Fruit fly (Drosophila melanogaster) whole organism, embryonic: ENCODE data around the gene SclA.

Experiments
- Ada2b ChIP-seq: fragments of 200-800 bp; sonication (Bioruptor generic); IDR thresholded peaks from 2 replicates; pipeline ENCODE4 v1.3.6; 2022; ENCODE audit warnings: missing biosample characterization, missing genetic modification characterization
- Asciz ChIP-seq: fragments of 200-800 bp; sonication (Bioruptor generic); optimal IDR thresholded peaks from 2 replicates; lab custom pipeline; 2017; ENCODE audit warnings: missing biosample characterization, mild to moderate bottlenecking, missing genetic modification characterization, missing genetic modification reagents
- Atf6 ChIP-seq: fragments of 200-800 bp; sonication (Bioruptor generic); IDR thresholded peaks from 2 replicates; pipeline ENCODE4 v1.3.6; 2022; ENCODE audit warnings: missing biosample characterization, missing genetic modification characterization
- Bdp1 ChIP-seq: fragments of 200-800 bp; sonication (Bioruptor generic); optimal IDR thresholded peaks from 3 replicates; lab custom pipeline; 2016; ENCODE audit warnings: missing biosample characterization, missing genetic modification characterization
- Blimp-1 ChIP-seq: fragments of 200-800 bp; sonication (Bioruptor generic); optimal IDR thresholded peaks from 3 replicates; lab custom pipeline; 2018; ENCODE audit warnings: missing biosample characterization, missing genetic modification characterization, mild to moderate bottlenecking, moderate library complexity, missing genetic modification reagents
- CG1024 ChIP-seq: fragments of 200-800 bp; sonication (Bioruptor generic); IDR thresholded peaks from 2 replicates; pipeline ENCODE4 v1.3.6; 2022; ENCODE audit warnings: missing biosample characterization, missing genetic modification characterization
- CG11093 ChIP-seq: fragments of 200-800 bp; sonication (Bioruptor generic); IDR thresholded peaks from 3 replicates; pipeline ENCODE4 v1.3.6; 2022; ENCODE audit warnings: missing biosample characterization, missing genetic modification characterization
- CG11695 ChIP-seq: fragments of 200-800 bp; sonication (Bioruptor generic); IDR thresholded peaks from 3 replicates; pipeline ENCODE4 v1.3.6; 2022; ENCODE audit warnings: missing biosample characterization, missing genetic modification characterization
- CG14014 ChIP-seq: fragments of 200-800 bp; sonication (Bioruptor generic); IDR thresholded peaks from 2 replicates; pipeline ENCODE4 v1.3.6; 2022; ENCODE audit warnings: missing biosample characterization, missing genetic modification characterization
- CG15269 ChIP-seq: fragments of 200-800 bp; sonication (Bioruptor generic); optimal IDR thresholded peaks from 2 replicates; lab custom pipeline; 2018; ENCODE audit warnings: missing biosample characterization, mild to moderate bottlenecking, missing genetic modification characterization, moderate library complexity
- CG18011 ChIP-seq: fragments of 200-800 bp; sonication (Bioruptor generic); optimal IDR thresholded peaks from 2 replicates; lab custom pipeline; 2017; ENCODE audit warnings: missing biosample characterization, missing genetic modification characterization, mild to moderate bottlenecking, moderate library complexity, missing genotype
- CG2199 ChIP-seq: fragments of 200-800 bp; sonication (Bioruptor generic); IDR thresholded peaks from 3 replicates; pipeline ENCODE4 v1.3.6; 2022; ENCODE audit warnings: missing biosample characterization, missing genetic modification characterization
- CG2889 ChIP-seq: fragments of 200-800 bp; sonication (Bioruptor generic); IDR thresholded peaks from 3 replicates; pipeline ENCODE4 v1.3.6; 2022; ENCODE audit warnings: missing biosample characterization, missing genetic modification characterization
- CG30403 ChIP-seq: fragments of 200-800 bp; sonication (Bioruptor generic); optimal IDR thresholded peaks from 3 replicates; lab custom pipeline; 2016; ENCODE audit warnings: missing biosample characterization, missing genetic modification characterization
- CG42726 ChIP-seq: fragments of 200-800 bp; sonication (Bioruptor generic); IDR thresholded peaks from 2 replicates; pipeline ENCODE4 v1.3.6; 2022; ENCODE audit warnings: missing biosample characterization, missing genetic modification characterization; ENCODE audit not compliant: partially characterized antibody
- CG4282 ChIP-seq: fragments of 200-800 bp; sonication (Bioruptor generic); optimal IDR thresholded peaks from 2 replicates; lab custom pipeline; 2016; ENCODE audit warnings: missing biosample characterization, missing genetic modification characterization
- CG6175 ChIP-seq: fragments of 200-800 bp; sonication (Bioruptor generic); IDR thresholded peaks from 3 replicates; pipeline ENCODE4 v1.3.6; 2022; ENCODE audit warnings: missing biosample characterization, missing genetic modification characterization
- CG7271 ChIP-seq: fragments of 200-800 bp; sonication (Bioruptor generic); optimal IDR thresholded peaks from 2 replicates; lab custom pipeline; 2018; ENCODE audit warnings: missing biosample characterization, mild to moderate bottlenecking, missing genetic modification characterization, moderate library complexity
- CG8089 ChIP-seq: fragments of 200-800 bp; sonication (Bioruptor generic); optimal IDR thresholded peaks from 3 replicates; lab custom pipeline; 2016; ENCODE audit warnings: missing biosample characterization, missing genetic modification characterization
- CG8290 ChIP-seq, 3 experiments: fragments of 200-800 bp; sonication (Bioruptor generic); optimal IDR thresholded peaks; 2 replicates each; lab custom pipeline; 2016 to 2019; ENCODE audit warnings: missing biosample characterization in 3 of 3, missing genetic modification characterization in 3 of 3, mild to moderate bottlenecking in 2 of 3, moderate library complexity in 1 of 3
- CG9797 ChIP-seq: fragments of 200-800 bp; sonication (Bioruptor generic); optimal IDR thresholded peaks from 3 replicates; lab custom pipeline; 2018; ENCODE audit warnings: missing biosample characterization, mild to moderate bottlenecking, missing genetic modification characterization
- CkIIα-i1 ChIP-seq: fragments of 200-800 bp; sonication (Bioruptor generic); IDR thresholded peaks from 2 replicates; pipeline ENCODE4 v1.3.6; 2022; ENCODE audit warnings: missing biosample characterization, missing genetic modification characterization
- Dll ChIP-seq: fragments of 200-800 bp; sonication (Bioruptor generic); IDR thresholded peaks from 4 replicates; pipeline ENCODE4 v1.3.6; 2022; ENCODE audit warnings: missing biosample characterization, missing genetic modification characterization; ENCODE audit not compliant: partially characterized antibody
- E2f2 ChIP-seq: fragments of 200-800 bp; sonication (Bioruptor generic); IDR thresholded peaks from 2 replicates; pipeline ENCODE4 v1.3.6; 2022; ENCODE audit warnings: missing biosample characterization, missing genetic modification characterization
- Gsc ChIP-seq: fragments of 200-800 bp; sonication (Bioruptor generic); IDR thresholded peaks from 2 replicates; pipeline ENCODE4 v1.3.6; 2022; ENCODE audit warnings: missing biosample characterization, missing genetic modification characterization
- HHEX ChIP-seq: fragments of 200-800 bp; sonication (Bioruptor generic); optimal IDR thresholded peaks from 3 replicates; lab custom pipeline; 2017; ENCODE audit warnings: missing biosample characterization, mild to moderate bottlenecking, missing genetic modification characterization, missing genetic modification reagents
- Hmx ChIP-seq: fragments of 200-800 bp; sonication (Bioruptor generic); optimal IDR thresholded peaks from 2 replicates; lab custom pipeline; 2016; ENCODE audit warnings: missing biosample characterization, missing genetic modification characterization
- Jarid2 ChIP-seq: fragments of 200-800 bp; sonication (Bioruptor generic); optimal IDR thresholded peaks from 3 replicates; lab custom pipeline; 2017; ENCODE audit warnings: mild to moderate bottlenecking, missing biosample characterization, missing genetic modification reagents, missing genetic modification characterization
- Max ChIP-seq: fragments of 200-800 bp; sonication (Bioruptor generic); optimal IDR thresholded peaks from 2 replicates; lab custom pipeline; 2016; ENCODE audit warnings: missing biosample characterization, mild to moderate bottlenecking, missing genetic modification characterization
- Med ChIP-seq: fragments of 200-800 bp; sonication (Bioruptor generic); peaks from one replicate; lab custom pipeline; 2016; ENCODE audit warnings: missing biosample characterization, missing genetic modification characterization, mild to moderate bottlenecking, inconsistent platforms, moderate library complexity
- Meics ChIP-seq: fragments of 200-800 bp; sonication (Bioruptor generic); optimal IDR thresholded peaks from 2 replicates; lab custom pipeline; 2017; ENCODE audit warnings: missing biosample characterization, mild to moderate bottlenecking, missing genetic modification characterization
- Myb ChIP-seq: fragments of 200-800 bp; sonication (Bioruptor generic); optimal IDR thresholded peaks from 2 replicates; lab custom pipeline; 2016; ENCODE audit warnings: missing biosample characterization, missing genetic modification characterization
- Pdp1 ChIP-seq, 2 experiments: fragments of 200-800 bp; sonication (Bioruptor generic); optimal IDR thresholded peaks; 3 replicates each; lab custom pipeline; 2016; ENCODE audit warnings: missing biosample characterization in 2 of 2, missing genetic modification characterization in 2 of 2, mild to moderate bottlenecking in 1 of 2, moderate library complexity in 1 of 2
- Vsx1 ChIP-seq: fragments of 200-800 bp; sonication (Bioruptor generic); optimal IDR thresholded peaks from 2 replicates; lab custom pipeline; 2017; ENCODE audit warnings: missing biosample characterization, mild to moderate bottlenecking, missing genetic modification characterization, missing genetic modification reagents
- ato ChIP-seq: fragments of 200-800 bp; sonication (Bioruptor generic); IDR thresholded peaks from 2 replicates; pipeline ENCODE4 v1.3.6; 2022; ENCODE audit warnings: missing biosample characterization, missing genetic modification characterization; ENCODE audit not compliant: partially characterized antibody
- bigmax ChIP-seq: fragments of 200-800 bp; sonication (Bioruptor generic); optimal IDR thresholded peaks from 2 replicates; lab custom pipeline; 2018; ENCODE audit warnings: missing biosample characterization, mild to moderate bottlenecking, missing genetic modification characterization
- bowl ChIP-seq: fragments of 200-800 bp; sonication (Bioruptor generic); IDR thresholded peaks from 2 replicates; pipeline ENCODE4 v1.3.6; 2022; ENCODE audit warnings: missing biosample characterization, missing genetic modification characterization
- croc ChIP-seq: fragments of 200-800 bp; sonication (Bioruptor generic); conservative IDR thresholded peaks from 3 replicates; pipeline ENCODE4 v1.3.6; 2022; ENCODE audit warnings: missing biosample characterization, missing genetic modification characterization
- dan ChIP-seq: fragments of 200-800 bp; sonication (Bioruptor generic); IDR thresholded peaks from 2 replicates; pipeline ENCODE4 v1.3.6; 2022; ENCODE audit warnings: missing biosample characterization, missing genetic modification characterization
- dm ChIP-seq: fragments of 200-800 bp; sonication (Bioruptor generic); optimal IDR thresholded peaks from 3 replicates; lab custom pipeline; 2016; ENCODE audit warnings: missing biosample characterization, missing genetic modification characterization
- eve ChIP-seq, 2 experiments: fragments of >200 bp; optimal IDR thresholded peaks; 2 replicates each; lab custom pipeline; 2017; ENCODE audit warnings: missing biosample characterization in 2 of 2, missing genetic modification characterization in 2 of 2
- her ChIP-seq: fragments of 200-800 bp; sonication (Bioruptor generic); optimal IDR thresholded peaks from 2 replicates; lab custom pipeline; 2016; ENCODE audit warnings: missing biosample characterization, missing genetic modification characterization
- klu ChIP-seq: fragments of 200-800 bp; sonication (Bioruptor generic); IDR thresholded peaks from 2 replicates; pipeline ENCODE4 v1.3.6; 2022; ENCODE audit warnings: missing biosample characterization, missing genetic modification characterization
- otp ChIP-seq: fragments of 200-800 bp; sonication (Bioruptor generic); IDR thresholded peaks from 3 replicates; pipeline ENCODE4, ENCODE4 v1.3.6; 2022; ENCODE audit warnings: missing biosample characterization, missing genetic modification characterization
- ro ChIP-seq: fragments of 200-800 bp; sonication (Bioruptor generic); IDR thresholded peaks from 2 replicates; pipeline ENCODE4 v1.3.6; 2022; ENCODE audit warnings: missing biosample characterization, missing genetic modification characterization
- scrt ChIP-seq: fragments of 200-800 bp; sonication (Bioruptor generic); optimal IDR thresholded peaks from 2 replicates; lab custom pipeline; 2018; ENCODE audit warnings: missing biosample characterization, mild to moderate bottlenecking, missing genetic modification characterization, moderate library complexity
- stc ChIP-seq: fragments of 200-800 bp; sonication (Bioruptor generic); IDR thresholded peaks from 2 replicates; pipeline ENCODE4 v1.3.6; 2022; ENCODE audit warnings: missing biosample characterization, missing genetic modification characterization
- zf30C ChIP-seq: fragments of 200-800 bp; sonication (Bioruptor generic); optimal IDR thresholded peaks from 3 replicates; lab custom pipeline; 2018; ENCODE audit warnings: missing biosample characterization, mild to moderate bottlenecking, missing genetic modification characterization

Gene SclA

dm6 chr2L:16887660-16888573 lies 50.1 kb downstream of the SclA start, which contains the start of the genes osi and tweek (continued):
- TF ChIP-seq Jarid2 (GFP tag; lab: Kevin White, UChicago) (peak; percentile 60), Bdp1 (peak; percentile 5), CG2889 (GFP tag; lab: Robert Waterston, UW) (0 out of 3 replicates have a peak, but pooled peaks have one; percentile 38), CG4282 (GFP tag; lab: Kevin White, UChicago) (no peak), ato (GFP tag; lab: Robert Waterston, UW) (peak; percentile 76), CG15269 (tag; lab: Kevin White, UChicago) (peak; percentile 11), scrt (GFP tag; lab: Kevin White, UChicago) (no peak), CG7271 (tag; lab: Kevin White, UChicago) (no peak), Ada2b (GFP tag; lab: Robert Waterston, UW) (0 out of 2 replicates have a peak, but pooled peaks have one; percentile 16), stc (GFP tag; lab: Robert Waterston, UW) (no peak), her (GFP tag; lab: Kevin White, UChicago) (peak; percentile 25), eve (GFP tag; optimal IDR thresholded peaks at IDR 0.05; lab: Kevin White, UChicago) (no peak), CG6175 (no peak), CG18011 (peak; percentile 4), Dll (GFP tag; lab: Robert Waterston, UW) (peak; percentile 90), Pdp1 (GFP tag; optimal IDR thresholded peaks at IDR 0.05; lab: Kevin White, UChicago) (peak; percentile 33 to 93), Med (GFP tag; lab: Kevin White, UChicago) (peak; percentile 82), HHEX (GFP tag; lab: Kevin White, UChicago) (no peak), CG11093 (GFP tag; lab: Robert Waterston, UW) (no peak), bowl (GFP tag; lab: Robert Waterston, UW) (no peak), CG8089 (GFP tag; lab: Kevin White, UChicago) (peak; percentile 12), Gsc (GFP tag; lab: Robert Waterston, UW) (no peak), Blimp-1 (GFP tag; lab: Kevin White, UChicago) (no peak), CG30403 (GFP tag; lab: Kevin White, UChicago) (peak; percentile 87), CG8290 (GFP tag; optimal IDR thresholded peaks at IDR 0.05; lab: Kevin White, UChicago) (peak; percentile 57), CG8290 (tag; optimal IDR thresholded peaks at IDR 0.05; lab: Kevin White, UChicago) (peak in 1 of 2 experiments; percentile 76), croc (GFP tag; lab: Robert Waterston, UW) (no peak; the same call in 2 of the 3 replicates), CG14014 (GFP tag; lab: Robert Waterston, UW) (no peak), otp (GFP tag; lab: Robert Waterston, UW) (no peak), dm (GFP tag; lab: Kevin White, UChicago) (peak; percentile 47), zf30C (GFP tag; lab: Kevin White, UChicago) (no peak), dan (GFP tag; lab: Robert Waterston, UW) (no peak), E2f2 (GFP tag; lab: Robert Waterston, UW) (peak; percentile 15; the same call in 1 of the 2 replicates), Myb (peak; percentile 25), CG2199 (GFP tag; lab: Robert Waterston, UW) (peak; percentile 12; the same call in 1 of the 3 replicates), CG9797 (GFP tag; lab: Kevin White, UChicago) (peak; percentile 50), CG42726 (GFP tag; lab: Robert Waterston, UW) (peak; percentile 95), CkIIα-i1 (GFP tag; lab: Robert Waterston, UW) (no peak), ro (GFP tag; lab: Robert Waterston, UW) (no peak), bigmax (GFP tag; lab: Kevin White, UChicago) (no peak), CG11695 (GFP tag; lab: Robert Waterston, UW) (no peak), Vsx1 (GFP tag; lab: Kevin White, UChicago) (no peak), Max (GFP tag; lab: Kevin White, UChicago) (peak; percentile 46), Hmx (GFP tag; lab: Kevin White, UChicago) (no peak), Atf6 (GFP tag; lab: Robert Waterston, UW) (no peak), Asciz (GFP tag; lab: Kevin White, UChicago) (no peak), Meics (GFP tag; lab: Kevin White, UChicago) (no peak), CG1024 (GFP tag; lab: Robert Waterston, UW) (peak; percentile 31; the same call in 1 of the 2 replicates), klu (peak; percentile 44; the same call in 1 of the 2 replicates)
